Fruit fly (Drosophila melanogaster) whole organism, embryonic: ENCODE results near the gene Prtl99C.

Experiments
- ATbp ChIP-seq: fragments of 200-800 bp; sonication (Bioruptor generic); optimal IDR thresholded peaks from 2 replicates; lab custom pipeline; 2017; ENCODE audit warnings: missing biosample characterization, mild to moderate bottlenecking, missing genetic modification characterization, missing genetic modification reagents
- Atf6 ChIP-seq: fragments of 200-800 bp; sonication (Bioruptor generic); IDR thresholded peaks from 2 replicates; pipeline ENCODE4 v1.3.6; 2022; ENCODE audit warnings: missing biosample characterization, missing genetic modification characterization
- BtbVII ChIP-seq: fragments of 200-800 bp; sonication (Bioruptor generic); optimal IDR thresholded peaks from 3 replicates; lab custom pipeline; 2017; ENCODE audit warnings: missing biosample characterization, mild to moderate bottlenecking, missing genetic modification characterization
- C15 ChIP-seq: fragments of 200-800 bp; sonication (Bioruptor generic); IDR thresholded peaks from 3 replicates; pipeline ENCODE4 v1.3.6; 2022; ENCODE audit warnings: missing biosample characterization, missing genetic modification characterization
- CG10366 ChIP-seq: fragments of 200-800 bp; sonication (Bioruptor generic); IDR thresholded peaks from 2 replicates; pipeline ENCODE4 v1.3.6; 2022; ENCODE audit warnings: missing biosample characterization, missing genetic modification characterization
- CG10565 ChIP-seq: fragments of 200-800 bp; sonication (Bioruptor generic); optimal IDR thresholded peaks from 3 replicates; lab custom pipeline; 2016; ENCODE audit warnings: missing biosample characterization, mild to moderate bottlenecking, missing genetic modification characterization
- CG13296 ChIP-seq: fragments of 200-800 bp; sonication (Bioruptor generic); optimal IDR thresholded peaks from 3 replicates; lab custom pipeline; 2018; ENCODE audit warnings: missing biosample characterization, mild to moderate bottlenecking, missing genetic modification characterization
- CG1529 ChIP-seq: fragments of 200-800 bp; sonication (Bioruptor generic); optimal IDR thresholded peaks from 3 replicates; lab custom pipeline; 2018; ENCODE audit warnings: missing biosample characterization, missing genetic modification characterization
- CG1603 ChIP-seq: fragments of 200-800 bp; sonication (Bioruptor generic); optimal IDR thresholded peaks from 2 replicates; lab custom pipeline; 2019; ENCODE audit warnings: missing biosample characterization, mild to moderate bottlenecking, missing genetic modification characterization, moderate library complexity
- CG16813 ChIP-seq: fragments of 200-800 bp; sonication (Bioruptor generic); IDR thresholded peaks from 3 replicates; pipeline ENCODE4 v1.3.6; 2022; ENCODE audit warnings: missing biosample characterization, missing genetic modification characterization; ENCODE audit not compliant: partially characterized antibody
- CG16815 ChIP-seq: fragments of 200-800 bp; sonication (Bioruptor generic); optimal IDR thresholded peaks from 3 replicates; lab custom pipeline; 2017; ENCODE audit warnings: missing biosample characterization, mild to moderate bottlenecking, missing genetic modification characterization
- CG17802 ChIP-seq: fragments of 200-800 bp; sonication (Bioruptor generic); optimal IDR thresholded peaks from 2 replicates; lab custom pipeline; 2018; ENCODE audit warnings: missing biosample characterization, mild to moderate bottlenecking, missing genetic modification characterization, moderate library complexity
- CG18599 ChIP-seq: fragments of 200-800 bp; sonication (Bioruptor generic); optimal IDR thresholded peaks from 3 replicates; lab custom pipeline; 2017; ENCODE audit warnings: missing biosample characterization, missing genetic modification characterization, mild to moderate bottlenecking, moderate library complexity, missing genetic modification reagents
- CG2116 ChIP-seq: fragments of 200-800 bp; sonication (Bioruptor generic); optimal IDR thresholded peaks from 3 replicates; lab custom pipeline; 2018; ENCODE audit warnings: missing biosample characterization, mild to moderate bottlenecking, missing genetic modification characterization
- CG31365 ChIP-seq: fragments of 200-800 bp; sonication (Bioruptor generic); optimal IDR thresholded peaks from 2 replicates; lab custom pipeline; 2018; ENCODE audit warnings: missing biosample characterization, mild to moderate bottlenecking, missing genetic modification characterization
- CG32532 ChIP-seq: fragments of 200-800 bp; sonication (Bioruptor generic); IDR thresholded peaks from 2 replicates; pipeline ENCODE4 v1.3.6; 2022; ENCODE audit warnings: missing biosample characterization, missing genetic modification characterization
- CG4328 ChIP-seq: fragments of 200-800 bp; sonication (Bioruptor generic); optimal IDR thresholded peaks from 3 replicates; lab custom pipeline; 2017; ENCODE audit warnings: missing biosample characterization, missing genetic modification reagents, missing genetic modification characterization
- CG6654 ChIP-seq: fragments of 200-800 bp; sonication (Bioruptor generic); optimal IDR thresholded peaks from 2 replicates; lab custom pipeline; 2017; ENCODE audit warnings: missing biosample characterization, mild to moderate bottlenecking, missing genetic modification characterization
- CG6791 ChIP-seq: fragments of 200-800 bp; sonication (Bioruptor generic); IDR thresholded peaks from 3 replicates; pipeline ENCODE4 v1.3.6; 2022; ENCODE audit warnings: missing biosample characterization, missing genetic modification characterization; ENCODE audit not compliant: partially characterized antibody
- CG6854 ChIP-seq: fragments of 200-800 bp; sonication (Bioruptor generic); optimal IDR thresholded peaks from 3 replicates; lab custom pipeline; 2017; ENCODE audit warnings: missing biosample characterization, mild to moderate bottlenecking, missing genetic modification characterization
- CG7357 ChIP-seq: fragments of 200-800 bp; sonication (Bioruptor generic); IDR thresholded peaks from 3 replicates; pipeline ENCODE4 v1.3.6; 2022; ENCODE audit warnings: missing biosample characterization, missing genetic modification characterization
- D19A ChIP-seq: fragments of 200-800 bp; optimal IDR thresholded peaks from 3 replicates; lab custom pipeline; 2019; ENCODE audit warnings: missing biosample characterization, mild to moderate bottlenecking, missing genetic modification characterization, moderate library complexity
- Dfd ChIP-seq, 2 experiments: fragments of >200 bp; optimal IDR thresholded peaks; 2 replicates each; lab custom pipeline; 2017; ENCODE audit warnings: missing biosample characterization in 2 of 2, missing genetic modification characterization in 2 of 2
- Ets65A ChIP-seq: fragments of 200-800 bp; sonication (Bioruptor generic); peaks from one replicate; lab custom pipeline; 2016; ENCODE audit warnings: missing biosample characterization, missing genetic modification characterization
- Fer1 ChIP-seq: fragments of 200-800 bp; sonication (Bioruptor generic); optimal IDR thresholded peaks from 2 replicates; lab custom pipeline; 2017; ENCODE audit warnings: missing biosample characterization, mild to moderate bottlenecking, missing genetic modification characterization
- Fer2 ChIP-seq: fragments of 200-800 bp; sonication (Bioruptor generic); optimal IDR thresholded peaks from 2 replicates; lab custom pipeline; 2018; ENCODE audit warnings: missing biosample characterization, mild to moderate bottlenecking, missing genetic modification characterization, moderate library complexity
- Hmr ChIP-seq: fragments of 200-800 bp; sonication (Bioruptor generic); optimal IDR thresholded peaks from 3 replicates; lab custom pipeline; 2017; ENCODE audit warnings: mild to moderate bottlenecking, missing biosample characterization, missing genetic modification reagents, missing genetic modification characterization
- Hr39 ChIP-seq: fragments of >200 bp; optimal IDR thresholded peaks from 2 replicates; lab custom pipeline; 2017
- Hsf ChIP-seq: fragments of 200-800 bp; sonication (Bioruptor generic); optimal IDR thresholded peaks from 3 replicates; lab custom pipeline; 2016; ENCODE audit warnings: missing biosample characterization, missing genetic modification characterization
- Med ChIP-seq: fragments of 200-800 bp; sonication (Bioruptor generic); peaks from one replicate; lab custom pipeline; 2016; ENCODE audit warnings: missing biosample characterization, missing genetic modification characterization, mild to moderate bottlenecking, inconsistent platforms, moderate library complexity
- Meics ChIP-seq: fragments of 200-800 bp; sonication (Bioruptor generic); optimal IDR thresholded peaks from 2 replicates; lab custom pipeline; 2017; ENCODE audit warnings: missing biosample characterization, mild to moderate bottlenecking, missing genetic modification characterization
- Mrtf ChIP-seq: fragments of 200-800 bp; sonication (Bioruptor generic); IDR thresholded peaks from 3 replicates; pipeline ENCODE4 v1.3.6; 2022; ENCODE audit warnings: missing biosample characterization, missing genetic modification characterization
- Nf-YB ChIP-seq: fragments of 200-800 bp; sonication (Bioruptor generic); optimal IDR thresholded peaks from 3 replicates; lab custom pipeline; 2019; ENCODE audit warnings: missing biosample characterization, mild to moderate bottlenecking, missing genetic modification characterization, moderate library complexity
- ato ChIP-seq: fragments of 200-800 bp; sonication (Bioruptor generic); IDR thresholded peaks from 2 replicates; pipeline ENCODE4 v1.3.6; 2022; ENCODE audit warnings: missing biosample characterization, missing genetic modification characterization; ENCODE audit not compliant: partially characterized antibody
- cas ChIP-seq: fragments of 200-800 bp; sonication (Bioruptor generic); IDR thresholded peaks from 2 replicates; pipeline ENCODE4 v1.3.6; 2022; ENCODE audit warnings: missing biosample characterization, missing genetic modification characterization
- dan ChIP-seq: fragments of 200-800 bp; sonication (Bioruptor generic); IDR thresholded peaks from 2 replicates; pipeline ENCODE4 v1.3.6; 2022; ENCODE audit warnings: missing biosample characterization, missing genetic modification characterization
- dmrt99B ChIP-seq: fragments of 200-800 bp; sonication (Bioruptor generic); optimal IDR thresholded peaks from 2 replicates; lab custom pipeline; 2018; ENCODE audit warnings: missing biosample characterization, mild to moderate bottlenecking, missing genetic modification characterization, moderate library complexity
- dysf ChIP-seq: fragments of 200-800 bp; sonication (Bioruptor generic); IDR thresholded peaks from 3 replicates; pipeline ENCODE4 v1.3.6; 2022; ENCODE audit warnings: missing biosample characterization, missing genetic modification characterization
- esg ChIP-seq: fragments of 200-800 bp; sonication (Bioruptor generic); conservative IDR thresholded peaks from 2 replicates; pipeline ENCODE4 v1.3.6; 2022; ENCODE audit warnings: missing biosample characterization, missing genetic modification characterization
- fu2 ChIP-seq: fragments of 200-800 bp; sonication (Bioruptor generic); optimal IDR thresholded peaks from 2 replicates; lab custom pipeline; 2016; ENCODE audit warnings: missing biosample characterization, missing genetic modification characterization
- gsb ChIP-seq: fragments of 200-800 bp; sonication (Bioruptor generic); IDR thresholded peaks from 2 replicates; pipeline ENCODE4 v1.3.6; 2022; ENCODE audit warnings: missing biosample characterization, missing genetic modification characterization
- gt ChIP-seq: fragments of 200-800 bp; sonication (Bioruptor generic); IDR thresholded peaks from 2 replicates; pipeline ENCODE4 v1.3.6; 2022; ENCODE audit warnings: missing biosample characterization, missing genetic modification characterization
- ham ChIP-seq: fragments of 200-800 bp; sonication (Bioruptor generic); IDR thresholded peaks from 2 replicates; pipeline ENCODE4 v1.3.6; 2022; ENCODE audit warnings: missing biosample characterization, missing genetic modification characterization
- lab ChIP-seq: fragments of 200-800 bp; sonication (Bioruptor generic); optimal IDR thresholded peaks from 3 replicates; lab custom pipeline; 2017; ENCODE audit warnings: missing biosample characterization, missing genetic modification characterization, mild to moderate bottlenecking, moderate library complexity, missing genetic modification reagents
- lov ChIP-seq, 2 experiments: fragments of 200-800 bp in 1 of 2; fragments of >200 bp in 1 of 2; sonication (Bioruptor generic) in 1 of 2; IDR thresholded peaks in 1 of 2; optimal IDR thresholded peaks in 1 of 2; 2 replicates in 1 of 2; 3 replicates in 1 of 2; pipeline versions ENCODE4 v1.3.6 to Lab custom; 2017 to 2022; ENCODE audit warnings: missing biosample characterization in 1 of 2, missing genetic modification characterization in 1 of 2
- ranshi ChIP-seq: fragments of 200-800 bp; sonication (Bioruptor generic); IDR thresholded peaks from 2 replicates; pipeline ENCODE4 v1.3.6; 2022; ENCODE audit warnings: missing biosample characterization, missing genetic modification characterization
- stc ChIP-seq: fragments of 200-800 bp; sonication (Bioruptor generic); IDR thresholded peaks from 2 replicates; pipeline ENCODE4 v1.3.6; 2022; ENCODE audit warnings: missing biosample characterization, missing genetic modification characterization
- tll ChIP-seq, 2 experiments: fragments of 200-800 bp in 1 of 2; fragments of >200 bp in 1 of 2; sonication (Bioruptor generic) in 1 of 2; optimal IDR thresholded peaks; 2 replicates each; lab custom pipeline; 2017 to 2019; ENCODE audit warnings: missing biosample characterization in 2 of 2, missing genetic modification characterization in 2 of 2, mild to moderate bottlenecking in 1 of 2, moderate library complexity in 1 of 2
- trem ChIP-seq: fragments of 200-800 bp; optimal IDR thresholded peaks from 3 replicates; lab custom pipeline; 2019; ENCODE audit warnings: missing biosample characterization, mild to moderate bottlenecking, missing genetic modification characterization, moderate library complexity
- vvl ChIP-seq: fragments of 200-800 bp; sonication (Bioruptor generic); IDR thresholded peaks from 2 replicates; pipeline ENCODE4 v1.3.6; 2022; ENCODE audit warnings: missing biosample characterization, missing genetic modification characterization

Prtl99C gene

dm6 chr3R:29862795-29863194 is 27.0 kb downstream of the Prtl99C start (continued):
- TF ChIP-seq Atf6 (0 out of 2 replicates have a peak, but pooled peaks have one; percentile 18), esg (no peak), Mrtf (GFP tag; lab: Robert Waterston, UW) (no peak), Ets65A (GFP tag; lab: Kevin White, UChicago) (no peak), CG18599 (GFP tag; lab: Kevin White, UChicago) (no peak)

dm6 chr3R:29866706-29867105 is 31.0 kb downstream of the Prtl99C start:
- TF ChIP-seq gsb (no peak), CG1603 (tag; lab: Kevin White, UChicago) (no peak), D19A (no peak), Dfd (GFP tag; optimal IDR thresholded peaks at IDR 0.05; lab: Kevin White, UChicago) (no peak), CG4328 (GFP tag; lab: Kevin White, UChicago) (no peak), CG10366 (GFP tag; lab: Robert Waterston, UW) (no peak), ranshi (GFP tag; lab: Robert Waterston, UW) (no peak), Fer1 (GFP tag; lab: Kevin White, UChicago) (peak; percentile 58), Meics (GFP tag; lab: Kevin White, UChicago) (peak; percentile 2), CG6654 (GFP tag; lab: Kevin White, UChicago) (no peak), cas (GFP tag; lab: Robert Waterston, UW) (no peak), CG32532 (GFP tag; lab: Robert Waterston, UW) (no peak), gt (no peak), CG1529 (GFP tag; lab: Kevin White, UChicago) (no peak), tll (GFP tag; optimal IDR thresholded peaks at IDR 0.05; lab: Kevin White, UChicago) (no peak), Hmr (peak; percentile 45), CG7357 (GFP tag; lab: Robert Waterston, UW) (no peak), CG16815 (GFP tag; lab: Kevin White, UChicago) (no peak), fu2 (GFP tag; lab: Kevin White, UChicago) (no peak), lab (GFP tag; lab: Kevin White, UChicago) (peak; percentile 43), stc (GFP tag; lab: Robert Waterston, UW) (no peak), Hr39 (lab: Kevin White, UChicago) (no peak), CG2116 (GFP tag; lab: Kevin White, UChicago) (no peak), esg (no peak), Hsf (GFP tag; lab: Kevin White, UChicago) (no peak), ham (GFP tag; lab: Robert Waterston, UW) (no peak), CG16813 (GFP tag; lab: Robert Waterston, UW) (no peak), C15 (no peak), CG13296 (GFP tag; lab: Kevin White, UChicago) (peak; percentile 14), ato (GFP tag; lab: Robert Waterston, UW) (no peak), ATbp (GFP tag; lab: Kevin White, UChicago) (no peak), dan (GFP tag; lab: Robert Waterston, UW) (no peak), BtbVII (GFP tag; lab: Kevin White, UChicago) (peak; percentile 48), Nf-YB (GFP tag; lab: Kevin White, UChicago) (no peak), CG17802 (tag; lab: Kevin White, UChicago) (no peak), Fer2 (tag; lab: Kevin White, UChicago) (no peak), dmrt99B (tag; lab: Kevin White, UChicago) (no peak), Med (GFP tag; lab: Kevin White, UChicago) (peak; percentile 16), CG10565 (GFP tag; lab: Kevin White, UChicago) (no peak), lov (optimal IDR thresholded peaks at IDR 0.05; lab: Kevin White, UChicago) (no peak), lov (GFP tag; IDR thresholded peaks at IDR 0.05; lab: Robert Waterston, UW) (no peak), trem (no peak), CG6791 (GFP tag; lab: Robert Waterston, UW) (no peak), CG6854 (GFP tag; lab: Kevin White, UChicago) (peak; percentile 18), dysf (no peak), vvl (GFP tag; lab: Robert Waterston, UW) (no peak), CG31365 (tag; lab: Kevin White, UChicago) (peak; percentile 11)
